Fruit fly (Drosophila melanogaster) whole organism, prepupa: ENCODE measurements around the gene ATPsynD.

Source experiments
- CG8632 ChIP-seq: fragments of 200-800 bp; sonication (Bioruptor generic); optimal IDR thresholded peaks from 3 replicates; lab custom pipeline; 2016; ENCODE audit warnings: missing biosample characterization, missing genetic modification characterization
- Eip78C ChIP-seq: fragments of 200-800 bp; sonication (Bioruptor generic); peaks from one replicate; lab custom pipeline; 2016; ENCODE audit warnings: missing biosample characterization, missing genetic modification characterization

dm6 chr3R:19079140-19079539 lies 15.7 kb upstream of the ATPsynD start:
- TF ChIP-seq CG8632 (GFP tag; lab: Kevin White, UChicago) (no peak), Eip78C (peak; percentile 82)
